Worm (Caenorhabditis elegans): ENCODE measurements around the gene F48E8.8.

DNA sequence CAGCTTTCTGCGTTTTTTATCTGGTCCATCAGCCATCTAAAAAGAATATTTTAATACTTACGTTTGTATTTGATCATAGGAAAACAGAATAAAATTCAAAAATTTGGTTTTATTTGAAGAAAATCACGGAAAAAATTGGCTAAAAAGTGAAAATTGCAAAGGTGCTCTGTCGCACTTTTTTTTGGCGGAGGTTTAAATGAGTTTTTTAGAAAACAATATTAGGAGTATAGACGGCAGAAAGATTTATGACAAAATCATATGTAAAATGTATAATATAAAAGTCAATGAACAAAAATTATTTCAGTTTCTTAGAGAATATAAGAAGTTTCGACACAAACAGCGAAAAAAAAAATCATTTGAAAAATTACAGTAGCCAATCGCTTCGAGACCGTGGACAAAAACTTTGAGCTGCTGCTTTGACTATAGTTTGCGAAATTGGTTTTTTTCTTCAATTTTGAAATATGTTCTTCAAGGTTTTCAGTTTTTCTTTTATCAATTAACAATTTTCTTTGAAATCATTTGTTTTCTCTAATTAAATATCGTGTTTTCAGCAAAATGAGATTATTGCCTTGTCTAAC is 34.2 kb upstream of the F48E8.8 start, which contains the start of the genes R02F2.7 and R02F2.4:
- no peak for TF ChIP-seq nhr-237 (tag; optimal IDR thresholded peaks at IDR 0.05)
- no peak for TF ChIP-seq ama-1 (optimal IDR thresholded peaks at IDR 0.05)
- no peak for TF ChIP-seq nhr-23 (tag; optimal IDR thresholded peaks at IDR 0.05)
- no peak for TF ChIP-seq nhr-25 (tag; optimal IDR thresholded peaks at IDR 0.05)

Measured in whole organism, L2 larva.